Worm (Caenorhabditis elegans): ENCODE measurements around the gene T04B8.1.

T04B8.1 gene

DNA sequence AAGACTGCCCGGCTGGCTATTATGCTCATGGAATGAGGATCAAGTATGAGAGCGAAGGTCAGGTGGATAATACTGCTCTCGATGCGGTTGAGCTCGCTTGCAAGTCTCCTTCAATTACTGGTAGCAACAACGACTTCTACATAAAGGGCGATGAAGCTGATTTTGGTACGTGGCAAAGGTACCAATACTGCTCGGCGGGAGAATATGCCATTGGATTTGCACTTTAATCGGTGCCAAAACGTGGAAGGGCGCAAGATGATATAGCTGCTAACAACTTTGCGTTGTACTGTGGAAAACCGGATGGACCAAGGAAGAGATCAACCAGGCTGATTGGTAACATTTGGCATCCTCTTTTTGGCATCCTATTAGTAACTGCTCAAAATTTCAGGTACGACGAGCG is 33.8 kb downstream of the T04B8.1 start:
- no peak for TF ChIP-seq C06A6.2 (GFP tag; conservative IDR thresholded peaks at IDR 0.05)

DNA sequence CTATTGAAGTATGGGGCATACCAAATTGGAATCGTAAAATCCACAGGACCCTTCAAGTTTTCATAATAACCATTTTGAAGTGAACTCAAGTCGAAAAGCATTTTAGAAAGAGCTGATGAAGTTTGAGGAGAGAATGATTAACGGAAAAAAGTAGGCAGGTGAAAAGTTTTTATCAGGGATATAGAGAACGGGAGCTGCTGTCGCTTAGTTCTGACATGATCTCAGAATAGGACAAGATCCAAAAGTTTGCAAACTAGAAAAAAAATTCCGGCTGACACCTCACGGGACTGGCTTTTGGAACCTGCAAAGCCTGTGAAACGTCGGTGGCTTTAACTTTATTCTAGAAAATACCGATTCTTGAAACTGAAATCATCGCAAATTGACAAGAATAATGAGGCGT is 36.9 kb downstream of the T04B8.1 start, which contains the start of gene sri-46:
TSS of gene sri-46 (minus strand) at position 101 of the 400 bp plus-strand sequence.
- no peak for TF ChIP-seq T07F8.4 (tag; optimal IDR thresholded peaks at IDR 0.05)
- TF ChIP-seq zfh-2 (GFP tag; conservative IDR thresholded peaks at IDR 0.05): no peak
- no peak for TF ChIP-seq ekl-4 (GFP tag; IDR thresholded peaks at IDR 0.05)
- TF ChIP-seq athp-1 (tag; optimal IDR thresholded peaks at IDR 0.05): no peak
- TF ChIP-seq hsf-1 (GFP tag; IDR thresholded peaks at IDR 0.05): no peak
- TF ChIP-seq gei-17 (GFP tag; optimal IDR thresholded peaks at IDR 0.05): no peak
- no peak for TF ChIP-seq let-526 (GFP tag; IDR thresholded peaks at IDR 0.05)

DNA sequence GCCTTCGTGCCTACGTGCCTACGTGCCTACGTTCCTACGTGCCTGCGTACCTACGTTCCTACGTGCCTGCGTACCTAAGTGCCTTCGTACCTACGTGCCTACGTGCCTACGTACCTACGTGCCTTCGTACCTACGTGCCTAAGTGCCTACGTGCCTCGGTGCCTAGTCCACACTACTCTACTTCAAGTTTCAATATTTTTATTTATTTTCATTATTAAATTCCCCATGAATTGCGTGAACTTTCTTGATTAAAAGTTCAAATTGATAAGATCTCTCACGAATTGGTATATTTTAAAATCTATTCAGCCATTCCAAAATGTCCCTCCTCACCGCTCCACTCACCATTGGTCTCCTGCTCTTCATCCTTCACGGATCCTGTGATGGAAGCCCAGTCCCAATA is 40.0 kb downstream of the T04B8.1 start, which contains the start of gene Y39F10C.3:
TSS of gene Y39F10C.3 (plus strand) at position 301 of the 400 bp plus-strand sequence.
- TF ChIP-seq mel-28 (tag; optimal IDR thresholded peaks at IDR 0.05; ENCODE audit: borderline replicate concordance) (no peak), nfya-1 (tag; optimal IDR thresholded peaks at IDR 0.05; ENCODE audit: borderline replicate concordance, insufficient read depth) (no peak), bed-2 (GFP tag; IDR thresholded peaks at IDR 0.05) (no peak), F52B5.7 (tag; optimal IDR thresholded peaks at IDR 0.05) (no peak), lin-54 (GFP tag; optimal IDR thresholded peaks at IDR 0.05) (no peak), ccch-3 (GFP tag; optimal IDR thresholded peaks at IDR 0.05) (no peak)

DNA sequence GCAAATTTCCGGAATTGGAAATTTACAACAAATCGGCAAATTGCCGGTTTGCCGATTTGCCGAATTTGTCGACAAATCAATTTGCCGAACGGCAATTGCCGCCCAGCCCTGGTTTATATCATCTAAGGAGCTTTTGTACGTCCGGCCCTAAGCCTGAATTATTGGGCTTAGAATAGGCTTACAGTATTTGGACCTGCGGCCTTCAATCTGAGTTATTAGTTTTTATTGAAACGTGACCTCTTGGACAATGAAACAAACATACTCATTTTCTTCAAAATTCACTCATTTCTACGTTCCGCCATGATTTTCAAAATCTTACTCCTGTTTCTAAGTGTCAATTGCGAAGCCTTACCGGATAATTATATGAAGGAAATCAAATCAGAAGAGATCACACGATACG is 41.2 kb downstream of the T04B8.1 start, which contains the start of gene Y39F10C.1:
TSS of gene Y39F10C.1 (plus strand) at position 301 of the 400 bp plus-strand sequence.
- TF ChIP-seq T07F8.4 (tag; optimal IDR thresholded peaks at IDR 0.05) (no peak), snpc-3.4 (tag; optimal IDR thresholded peaks at IDR 0.05) (no peak), F10E7.11 (tag; optimal IDR thresholded peaks at IDR 0.05) (no peak), F39B2.1 (GFP tag; IDR thresholded peaks at IDR 0.05) (no peak), aptf-3 (GFP tag; IDR thresholded peaks at IDR 0.05) (no peak), ztf-28 (GFP tag; IDR thresholded peaks at IDR 0.05) (no peak), ceh-79 (tag; optimal IDR thresholded peaks at IDR 0.05) (no peak), tlf-1 (GFP tag; optimal IDR thresholded peaks at IDR 0.05) (no peak), ceh-27 (GFP tag; optimal IDR thresholded peaks at IDR 0.05) (no peak), fkh-3 (tag; optimal IDR thresholded peaks at IDR 0.05) (no peak), C06A6.2 (GFP tag; conservative IDR thresholded peaks at IDR 0.05) (no peak)

DNA sequence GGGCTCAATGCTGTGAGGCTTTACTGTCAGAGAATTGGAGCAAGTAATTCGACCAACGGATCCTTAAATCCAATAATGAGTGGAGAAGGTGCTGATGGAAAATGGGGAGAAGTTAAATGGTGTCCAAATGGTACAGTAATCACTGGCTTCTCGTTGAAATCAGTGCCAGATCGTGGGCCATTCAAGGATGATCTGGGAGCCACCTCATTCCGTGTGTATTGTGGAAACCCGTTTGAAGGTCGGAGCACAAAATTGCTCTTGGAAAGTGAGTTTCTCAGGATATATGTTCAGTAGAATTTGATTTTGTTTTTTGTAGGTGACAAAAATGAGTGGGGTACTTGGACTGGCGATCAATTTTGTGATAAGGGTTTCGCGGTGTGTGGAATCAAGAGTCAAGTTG is 41.7 kb downstream of the T04B8.1 start:
- TF ChIP-seq B0019.2 (GFP tag; conservative IDR thresholded peaks at IDR 0.05) (no peak), efl-1 (GFP tag; optimal IDR thresholded peaks at IDR 0.05) (no peak), tbx-9 (tag; optimal IDR thresholded peaks at IDR 0.05; ENCODE audit: borderline replicate concordance) (no peak), mcd-1 (GFP tag; IDR thresholded peaks at IDR 0.05) (no peak), hmg-20 (GFP tag; IDR thresholded peaks at IDR 0.05) (no peak), bed-2 (GFP tag; IDR thresholded peaks at IDR 0.05) (no peak), F37B4.10 (GFP tag; IDR thresholded peaks at IDR 0.05) (no peak), Y79H2A.3 (GFP tag; conservative IDR thresholded peaks at IDR 0.05) (no peak), Y53F4B.3 (GFP tag; IDR thresholded peaks at IDR 0.05) (no peak), nhr-90 (tag; optimal IDR thresholded peaks at IDR 0.05) (no peak), ets-4 (GFP tag; optimal IDR thresholded peaks at IDR 0.05) (no peak), lsl-1 (GFP tag; optimal IDR thresholded peaks at IDR 0.05) (no peak), K11D2.4 (GFP tag; IDR thresholded peaks at IDR 0.05) (no peak), tlf-1 (GFP tag; optimal IDR thresholded peaks at IDR 0.05) (no peak), cebp-2 (GFP tag; IDR thresholded peaks at IDR 0.05) (no peak), hsf-1 (GFP tag; IDR thresholded peaks at IDR 0.05) (no peak), nhr-179 (tag; optimal IDR thresholded peaks at IDR 0.05) (no peak)

Data from whole organism, young adult.